Worm (Caenorhabditis elegans) whole organism, L2 larva: Measurements from ENCODE around the gene Y53G8B.2.

Source experiments
- C34F6.9 ChIP-seq: fragments of 150-350 bp; optimal IDR thresholded peaks from 2 replicates; lab custom pipeline; 2014; ENCODE audit warnings: missing biosample characterization, missing genetic modification characterization
- R02D3.7 ChIP-seq: fragments of 150-350 bp; optimal IDR thresholded peaks from 2 replicates; lab custom pipeline; 2014; ENCODE audit warnings: missing biosample characterization, missing genetic modification characterization
- alr-1 ChIP-seq: fragments of 150-350 bp; optimal IDR thresholded peaks from 2 replicates; lab custom pipeline; 2014; ENCODE audit warnings: missing biosample characterization, missing genetic modification characterization
- ceh-16 ChIP-seq: fragments of 150-350 bp; optimal IDR thresholded peaks from 2 replicates; lab custom pipeline; 2014; ENCODE audit warnings: missing biosample characterization, missing genetic modification characterization
- ceh-82 ChIP-seq: fragments of 150-350 bp; optimal IDR thresholded peaks from 2 replicates; lab custom pipeline; 2014; ENCODE audit warnings: missing biosample characterization, missing genetic modification characterization
- elt-1 ChIP-seq: fragments of 150-350 bp; optimal IDR thresholded peaks from 2 replicates; lab custom pipeline; 2014; ENCODE audit warnings: missing biosample characterization, missing genetic modification characterization
- gmeb-1 ChIP-seq: fragments of 150-350 bp; optimal IDR thresholded peaks from 2 replicates; lab custom pipeline; 2014; ENCODE audit warnings: missing biosample characterization, missing genetic modification characterization
- lin-11 ChIP-seq: fragments of 150-350 bp; sonication (generic microtip); optimal IDR thresholded peaks from 2 replicates; lab custom pipeline; 2014; ENCODE audit warnings: missing biosample characterization, missing genetic modification characterization, inconsistent platforms, mixed read lengths
- mab-5 ChIP-seq: fragments of 150-350 bp; optimal IDR thresholded peaks from 2 replicates; lab custom pipeline; 2014; ENCODE audit warnings: missing biosample characterization, missing genetic modification characterization
- nhr-10 ChIP-seq: sonication (generic microtip); optimal IDR thresholded peaks from 2 replicates; lab custom pipeline; 2017; ENCODE audit warnings: missing biosample characterization, missing genetic modification characterization
- nhr-25 ChIP-seq: fragments of 150-350 bp; sonication (generic microtip); optimal IDR thresholded peaks from 3 replicates; lab custom pipeline; 2014; ENCODE audit warnings: missing biosample characterization, missing genetic modification characterization
- nhr-77 ChIP-seq: fragments of 150-350 bp; optimal IDR thresholded peaks from 2 replicates; lab custom pipeline; 2014; ENCODE audit warnings: missing biosample characterization, missing genetic modification characterization
- skn-1 ChIP-seq: sonication (generic microtip); optimal IDR thresholded peaks from 2 replicates; lab custom pipeline; 2017; ENCODE audit warnings: missing biosample characterization, missing genetic modification characterization
- sma-9 ChIP-seq, 2 experiments: fragments of 150-350 bp in 1 of 2; sonication (generic microtip) in 1 of 2; optimal IDR thresholded peaks; 2 replicates each; lab custom pipeline; 2014 to 2016; ENCODE audit warnings: missing genetic modification characterization in 2 of 2, mild to moderate bottlenecking in 1 of 2, missing biosample characterization in 1 of 2, missing compliant biosample characterization in 1 of 2, missing genetic modification reagents in 1 of 2, moderate library complexity in 1 of 2
- zag-1 ChIP-seq: fragments of 150-350 bp; optimal IDR thresholded peaks from 2 replicates; lab custom pipeline; 2014; ENCODE audit warnings: missing biosample characterization, missing genetic modification characterization
- ztf-11 ChIP-seq: sonication (generic microtip); optimal IDR thresholded peaks from 2 replicates; lab custom pipeline; 2017; ENCODE audit warnings: missing biosample characterization, missing genetic modification characterization

Y53G8B.2 gene

ce11 chrIII:3061289-3061688 is 42.5 kb downstream of the Y53G8B.2 start:
- TF ChIP-seq R02D3.7 (tag; lab: Kevin White, UChicago): no peak
- TF ChIP-seq nhr-25 (tag; lab: Kevin White, UChicago): no peak
- TF ChIP-seq gmeb-1 (tag; lab: Kevin White, UChicago): no peak
- TF ChIP-seq ceh-82: no peak
- no peak for TF ChIP-seq alr-1
- no peak for TF ChIP-seq nhr-77
- TF ChIP-seq ztf-11 (tag; lab: Kevin White, UChicago): no peak
- no peak for TF ChIP-seq lin-11 (tag; lab: Kevin White, UChicago)
- TF ChIP-seq zag-1 (tag; lab: Kevin White, UChicago): no peak

- TF ChIP-seq sma-9 (GFP tag; optimal IDR thresholded peaks at IDR 0.05; lab: Kevin White, UChicago) (no peak), sma-9 (tag; optimal IDR thresholded peaks at IDR 0.05; lab: Kevin White, UChicago) (no peak), nhr-10 (tag; lab: Kevin White, UChicago) (no peak), C34F6.9 (tag; lab: Kevin White, UChicago) (no peak), elt-1 (no peak), ceh-16 (tag; lab: Kevin White, UChicago) (no peak), mab-5 (tag; lab: Kevin White, UChicago) (no peak), R02D3.7 (tag; lab: Kevin White, UChicago) (no peak), nhr-25 (tag; lab: Kevin White, UChicago) (no peak), skn-1 (no peak)
- TF ChIP-seq, all 48 proteins: peak for 0
These were observed 43.5 kb downstream of the Y53G8B.2 start, which contains the start of gene fipr-29 for ce11 chrIII:3060262-3060661. Gene fipr-29 (minus strand): TSS chrIII:3060362.

ce11 chrIII:3055878-3056277 is 47.9 kb downstream of the Y53G8B.2 start:
- TF ChIP-seq nhr-25 (tag; lab: Kevin White, UChicago): no peak
- TF ChIP-seq mab-5 (tag; lab: Kevin White, UChicago): no peak
- TF ChIP-seq nhr-77: no peak
- TF ChIP-seq, all 48 proteins: peak for 0
